Fruit fly (Drosophila melanogaster): ENCODE measurements around the gene Vap33.
A peak's percentile ranks its signal among the peaks of the same experiment; 100 is the strongest.
"Not testable (repeated sequence)": the region's sequence is repeated elsewhere in the genome, so short reads cannot be mapped to it uniquely, and the experiment has no call there.

The Vap33 gene

DNA sequence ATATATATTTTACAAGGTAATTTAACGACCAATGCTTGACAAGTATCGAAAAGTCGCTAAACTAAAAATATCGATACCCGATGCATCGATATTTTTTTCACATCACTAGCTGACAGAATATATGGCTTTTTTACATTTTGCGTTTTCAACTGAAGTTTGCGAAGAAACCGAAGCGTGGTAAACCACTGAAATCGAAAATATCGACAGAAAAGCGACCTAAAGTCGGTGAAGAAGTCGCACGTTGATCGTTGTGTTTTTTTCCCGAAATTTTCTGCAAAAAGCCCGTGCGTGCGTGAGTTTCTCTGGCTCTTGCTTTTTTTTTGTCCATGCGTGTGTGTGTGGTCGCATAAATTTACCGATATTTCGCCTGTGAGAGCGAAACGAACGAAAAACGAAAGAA lies at the start of gene Vap33:
TSS of gene Vap33 (plus strand) at position 87 of the 400 bp plus-strand sequence.
- TF ChIP-seq insv (optimal IDR thresholded peaks at IDR 0.05) (no peak), Sin3A (optimal IDR thresholded peaks at IDR 0.05) (no peak), h (optimal IDR thresholded peaks at IDR 0.05) (no peak), psq (optimal IDR thresholded peaks at IDR 0.05) (no peak)

DNA sequence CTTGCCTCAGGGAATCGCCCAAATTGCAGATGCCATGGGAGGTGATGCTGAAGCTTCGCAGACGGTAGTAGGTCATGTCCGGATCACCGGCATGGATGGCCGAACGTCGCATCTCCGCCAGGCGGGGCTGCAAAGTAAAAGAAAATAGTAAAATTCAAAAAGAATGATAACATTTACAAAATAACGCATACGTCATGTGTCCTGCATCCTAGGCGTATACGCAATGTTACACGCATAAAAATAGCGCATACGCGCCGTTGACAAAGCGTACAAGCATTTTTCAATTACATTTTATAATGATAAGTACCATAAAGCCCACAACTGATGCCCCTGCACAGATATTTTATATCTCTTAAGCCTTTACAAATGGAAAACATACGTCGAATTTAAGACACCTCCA lies 46.8 kb upstream of the Vap33 start:
- TF ChIP-seq Myc (optimal IDR thresholded peaks at IDR 0.05) (no peak), h (optimal IDR thresholded peaks at IDR 0.05) (no peak), Sin3A (optimal IDR thresholded peaks at IDR 0.05) (no peak), ttk (optimal IDR thresholded peaks at IDR 0.05) (no peak), insv (optimal IDR thresholded peaks at IDR 0.05) (no peak), psq (optimal IDR thresholded peaks at IDR 0.05) (no peak)

DNA sequence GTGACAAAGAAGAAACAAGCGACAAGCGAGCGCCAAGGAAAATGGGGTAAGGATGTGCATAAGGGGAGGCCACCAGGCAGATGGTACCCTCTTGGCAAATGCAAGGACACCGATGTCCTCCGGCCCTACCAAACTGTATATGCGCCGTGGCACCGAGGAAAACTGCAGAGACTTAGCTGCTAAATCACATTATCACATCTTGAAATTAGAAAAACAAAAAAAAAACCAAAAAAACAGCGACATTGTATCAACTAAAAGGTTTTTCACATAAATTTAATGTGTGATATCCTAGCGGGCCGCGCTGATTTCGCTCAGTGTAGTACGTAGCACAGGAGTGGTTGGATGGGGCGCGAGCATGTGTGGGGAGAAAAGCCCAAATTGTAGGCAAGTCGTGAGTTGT lies 20.3 kb upstream of the Vap33 start:
- TF ChIP-seq ttk (optimal IDR thresholded peaks at IDR 0.05) (no peak), Myc (optimal IDR thresholded peaks at IDR 0.05) (no peak), h (optimal IDR thresholded peaks at IDR 0.05) (no peak), Sin3A (optimal IDR thresholded peaks at IDR 0.05) (no peak), psq (optimal IDR thresholded peaks at IDR 0.05) (no peak), insv (optimal IDR thresholded peaks at IDR 0.05) (no peak)

DNA sequence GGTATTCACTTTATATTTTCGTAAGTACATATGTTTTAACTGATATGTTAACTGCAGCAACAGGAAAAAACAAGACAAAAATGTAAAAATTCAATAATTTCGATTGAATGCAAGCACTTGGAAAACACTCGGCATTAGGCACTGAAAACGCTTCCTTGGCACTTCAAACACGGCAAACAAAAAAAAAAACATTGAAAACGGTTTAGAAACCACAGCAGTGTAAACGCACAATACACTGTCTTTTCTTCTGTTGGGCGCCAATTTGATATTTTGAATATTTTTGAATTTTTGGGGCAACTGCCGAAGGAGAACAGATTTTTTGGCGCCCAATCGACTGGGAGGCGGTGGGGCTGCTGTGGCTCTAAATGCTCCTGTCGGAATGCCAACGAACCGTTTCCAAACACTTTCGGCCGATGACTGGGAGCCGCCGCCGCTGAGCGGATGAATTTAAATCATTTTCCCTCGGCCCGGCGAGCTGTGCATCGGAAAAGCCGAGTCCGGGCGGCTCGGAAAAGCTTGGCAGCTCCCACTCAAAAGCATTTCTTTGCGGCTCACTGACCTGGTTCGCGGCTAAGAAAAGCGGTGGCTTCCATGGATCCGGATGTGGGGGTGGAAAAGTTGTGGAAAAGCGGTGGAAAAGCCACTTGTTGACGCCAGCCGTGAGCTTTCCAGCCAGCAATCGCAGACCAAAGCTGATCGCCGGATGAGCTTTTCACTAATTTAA lies 18.1 kb upstream of the Vap33 start, which contains the start of gene CG42541:
TSS of gene CG42541 (minus strand) at position 51 of the 724 bp plus-strand sequence.
- TF ChIP-seq psq (optimal IDR thresholded peaks at IDR 0.05) (no peak), Sin3A (optimal IDR thresholded peaks at IDR 0.05) (no peak), Myc (optimal IDR thresholded peaks at IDR 0.05) (no peak), ttk (optimal IDR thresholded peaks at IDR 0.05) (no peak), insv (optimal IDR thresholded peaks at IDR 0.05) (no peak), h (optimal IDR thresholded peaks at IDR 0.05) (no peak)

DNA sequence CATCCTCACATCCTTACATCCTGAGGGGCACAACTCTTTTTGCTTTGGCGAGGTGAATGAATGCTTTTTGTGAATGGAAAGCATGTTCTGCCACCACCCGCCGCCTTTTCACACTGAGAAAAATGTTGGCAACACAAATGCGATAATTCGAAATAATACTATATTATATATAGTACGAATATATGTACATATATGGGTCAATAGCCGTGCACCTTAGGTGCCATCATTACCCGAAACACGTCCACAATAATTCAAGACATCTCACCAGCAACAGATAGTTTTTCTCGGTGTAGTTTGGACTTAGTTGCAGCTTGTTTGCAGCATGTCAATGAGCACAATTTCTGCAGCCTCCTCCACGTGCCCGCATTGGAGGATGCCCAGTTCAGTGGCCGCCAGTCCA lies 17.1 kb upstream of the Vap33 start:
- TF ChIP-seq ttk (optimal IDR thresholded peaks at IDR 0.05) (no peak), h (optimal IDR thresholded peaks at IDR 0.05) (no peak), Myc (optimal IDR thresholded peaks at IDR 0.05) (no peak), Sin3A (optimal IDR thresholded peaks at IDR 0.05) (no peak)

DNA sequence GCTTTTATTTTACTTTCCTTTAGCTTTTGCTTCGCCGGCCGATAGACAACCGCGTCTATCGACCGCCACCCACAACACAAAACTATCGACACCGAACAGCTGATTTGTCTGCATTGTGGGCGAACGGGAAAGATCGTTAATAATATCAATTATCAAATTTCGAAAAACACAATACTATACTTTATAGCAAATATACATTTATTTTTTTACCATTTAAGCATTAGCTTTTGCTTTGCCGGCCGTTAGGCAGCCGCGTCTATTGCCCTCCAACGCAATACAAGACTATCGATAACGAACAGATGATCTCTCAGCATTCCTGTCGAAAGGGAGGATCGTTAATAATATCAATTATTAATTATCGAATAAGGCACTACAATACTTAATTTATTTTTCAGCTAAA lies 12.6 kb upstream of the Vap33 start, which contains the start of the genes CG2938 and Glos:
TSS of gene CG2938 (minus strand) at position 296 of the 400 bp plus-strand sequence.
TSS of gene Glos (plus strand) at position 344 of the 400 bp plus-strand sequence.
- TF ChIP-seq insv (optimal IDR thresholded peaks at IDR 0.05) = no peak
- TF ChIP-seq Sin3A (optimal IDR thresholded peaks at IDR 0.05) = no peak
- no peak for TF ChIP-seq Myc (optimal IDR thresholded peaks at IDR 0.05)
- TF ChIP-seq psq (optimal IDR thresholded peaks at IDR 0.05) = no peak
- no peak for TF ChIP-seq ttk (optimal IDR thresholded peaks at IDR 0.05)
- TF ChIP-seq h (optimal IDR thresholded peaks at IDR 0.05) = no peak

DNA sequence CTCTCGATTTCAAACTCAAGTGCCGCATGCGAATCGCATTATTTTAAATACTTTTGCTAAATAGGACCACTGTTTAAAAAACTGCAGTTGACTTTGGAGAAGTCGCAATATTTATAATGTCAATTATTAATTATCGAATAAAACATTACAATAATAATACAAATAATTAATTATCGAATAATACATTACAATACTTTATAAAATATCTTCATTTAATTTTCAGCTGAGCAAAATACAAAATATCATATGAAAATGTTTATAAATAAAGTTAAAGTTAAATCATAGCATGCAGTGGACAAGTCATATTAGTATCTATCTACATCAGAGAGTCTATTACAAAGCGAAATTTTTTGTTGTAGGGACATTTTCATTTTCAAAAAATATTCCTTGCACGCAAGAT lies 8.2 kb upstream of the Vap33 start, which contains the start of gene Gem4b:
TSS of gene Gem4b (plus strand) at position 301 of the 400 bp plus-strand sequence.
- not testable (repeated sequence) for TF ChIP-seq psq, Sin3A, h (optimal IDR thresholded peaks at IDR 0.05)

DNA sequence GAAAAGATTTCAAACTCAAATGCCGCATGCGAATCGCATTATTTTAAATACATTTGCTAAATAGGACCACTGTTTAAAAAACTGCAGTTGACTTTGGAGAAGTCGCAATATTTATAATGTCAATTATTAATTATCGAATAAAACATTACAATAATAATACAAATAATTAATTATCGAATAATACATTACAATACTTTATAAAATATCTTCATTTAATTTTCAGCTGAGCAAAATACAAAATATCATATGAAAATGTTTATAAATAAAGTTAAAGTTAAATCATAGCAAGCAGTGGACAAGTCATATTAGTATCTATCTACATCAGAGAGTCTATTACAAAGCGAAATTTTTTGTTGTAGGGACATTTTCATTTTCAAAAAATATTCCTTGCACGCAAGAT lies 4.0 kb upstream of the Vap33 start, which contains the start of gene Gem4c:
TSS of gene Gem4c (plus strand) at position 301 of the 400 bp plus-strand sequence.
- not testable (repeated sequence) for TF ChIP-seq insv, h, ttk (optimal IDR thresholded peaks at IDR 0.05)

DNA sequence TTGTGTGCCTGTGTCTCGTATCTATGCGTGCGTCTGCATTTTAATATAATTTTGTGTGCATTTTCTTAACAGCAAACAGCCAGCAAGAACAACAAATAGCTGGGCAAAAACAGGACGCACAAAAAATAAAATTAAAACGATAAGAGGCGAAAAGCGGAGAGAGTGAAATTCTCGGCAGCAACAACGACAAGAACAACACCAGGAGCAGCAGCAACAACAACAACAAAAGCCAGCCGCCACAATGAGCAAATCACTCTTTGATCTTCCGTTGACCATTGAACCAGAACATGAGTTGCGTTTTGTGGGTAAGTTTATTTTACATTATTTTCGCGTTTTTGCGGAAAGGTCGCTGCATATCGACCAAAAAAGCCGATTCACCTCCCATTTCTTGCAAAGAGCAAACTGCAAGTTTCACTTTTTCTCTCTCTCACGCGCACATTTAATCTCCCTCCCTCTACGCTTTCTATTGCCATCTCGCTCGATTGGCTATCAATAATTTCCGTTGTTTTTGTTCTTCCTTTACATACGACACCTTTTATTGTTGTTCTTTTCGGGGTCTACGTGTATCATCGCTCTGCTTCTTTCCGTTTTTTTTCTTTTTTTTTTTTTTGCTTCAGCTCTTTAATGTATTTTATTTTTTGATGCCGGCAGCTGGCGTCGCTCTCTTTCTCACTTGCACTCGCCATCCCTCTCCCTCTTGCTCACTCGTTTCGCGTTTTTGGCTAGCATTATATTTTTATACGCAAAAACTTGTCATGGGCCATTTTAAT lies 819 bp downstream of the Vap33 start:
- TF ChIP-seq Myc (optimal IDR thresholded peaks at IDR 0.05) (no peak), ttk (optimal IDR thresholded peaks at IDR 0.05) (no peak), psq (optimal IDR thresholded peaks at IDR 0.05) (no peak), Sin3A (optimal IDR thresholded peaks at IDR 0.05) (no peak), insv (optimal IDR thresholded peaks at IDR 0.05) (no peak)

DNA sequence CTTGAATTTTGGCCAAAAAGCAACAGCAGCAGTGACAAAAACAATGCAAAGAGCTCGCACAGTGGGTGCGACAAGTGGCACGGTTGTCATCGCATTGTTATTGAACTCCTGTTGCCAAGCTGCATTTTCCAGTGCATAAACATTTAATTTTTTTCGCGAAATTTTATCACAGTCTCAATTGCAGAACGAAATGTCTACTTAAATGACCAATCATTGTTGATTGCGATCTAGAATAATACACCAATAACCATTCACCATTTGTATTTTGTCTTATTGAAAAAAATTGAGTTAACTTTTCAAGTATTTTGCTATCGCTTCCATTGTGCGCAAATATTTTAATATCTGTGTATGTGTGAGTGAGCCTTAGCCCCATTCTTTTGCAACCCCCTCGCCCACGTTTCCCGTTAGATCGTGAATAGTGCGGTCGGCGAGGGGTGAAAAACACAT lies 1.4 kb downstream of the Vap33 start:
- TF ChIP-seq Myc (optimal IDR thresholded peaks at IDR 0.05) (no peak), psq (optimal IDR thresholded peaks at IDR 0.05) (no peak), insv (optimal IDR thresholded peaks at IDR 0.05) (no peak), h (optimal IDR thresholded peaks at IDR 0.05) (no peak), Sin3A (optimal IDR thresholded peaks at IDR 0.05) (no peak), ttk (optimal IDR thresholded peaks at IDR 0.05) (no peak)

DNA sequence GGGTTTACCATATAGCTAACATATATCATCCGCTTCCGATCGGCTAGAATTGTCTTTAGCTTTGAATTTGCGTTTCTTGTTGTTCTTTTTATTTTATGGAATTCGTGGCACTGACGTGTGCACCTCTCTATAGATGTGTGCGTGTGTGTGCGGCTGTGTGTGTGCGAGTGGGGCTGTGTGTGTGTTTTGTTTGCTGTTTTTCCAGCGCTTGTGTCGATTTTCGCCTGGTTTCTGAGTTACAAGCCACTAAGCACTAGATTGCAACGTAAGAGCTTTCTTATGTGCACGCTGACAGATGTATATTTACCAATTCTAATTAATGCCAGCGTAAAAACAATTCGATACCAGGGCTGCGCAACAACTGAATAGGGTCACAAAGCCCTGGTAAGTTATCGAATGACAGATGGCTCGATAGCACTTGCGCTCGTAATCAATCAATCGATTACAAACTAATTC lies 16.2 kb downstream of the Vap33 start, which contains the start of gene lva:
TSS of gene lva (minus strand) at position 363 of the 456 bp plus-strand sequence.
- TF ChIP-seq h (optimal IDR thresholded peaks at IDR 0.05) (no peak), ttk (optimal IDR thresholded peaks at IDR 0.05) (no peak), Myc (optimal IDR thresholded peaks at IDR 0.05) (no peak), psq (optimal IDR thresholded peaks at IDR 0.05) (peak; percentile 93)

DNA sequence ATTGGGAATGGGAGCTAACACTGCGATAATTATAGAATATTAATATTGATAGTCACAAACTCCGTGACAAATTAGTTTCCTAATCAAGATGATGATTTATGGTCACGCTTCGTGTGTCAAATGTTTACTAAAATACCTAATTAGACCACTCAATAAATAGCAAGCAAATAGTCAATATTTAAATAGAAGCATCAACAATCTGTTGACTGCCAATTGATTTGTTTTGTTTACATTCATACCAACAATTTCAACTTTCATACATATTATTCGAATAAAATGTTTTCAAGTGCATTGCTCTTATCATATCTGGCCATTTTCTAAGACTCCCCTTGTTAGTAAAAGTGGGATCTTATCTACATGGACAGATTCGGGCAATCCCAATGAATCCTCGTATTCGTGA lies 18.8 kb downstream of the Vap33 start:
- TF ChIP-seq psq (optimal IDR thresholded peaks at IDR 0.05) = no peak
- no peak for TF ChIP-seq ttk (optimal IDR thresholded peaks at IDR 0.05)
